Worm (Caenorhabditis elegans) whole organism, mixed stage, embryonic: ENCODE results near the gene Y36E3A.2.
A peak's percentile ranks its signal among the peaks of the same experiment; 100 is the strongest.

Experiments
- M03D4.4 ChIP-seq: sonication (generic microtip); optimal IDR thresholded peaks from 2 replicates; lab custom pipeline; 2017; ENCODE audit warnings: mild to moderate bottlenecking, missing genetic modification characterization, missing compliant biosample characterization
- blmp-1 ChIP-seq: fragments of 150-350 bp; optimal IDR thresholded peaks from 2 replicates; lab custom pipeline; 2014; ENCODE audit warnings: missing biosample characterization, missing genetic modification characterization
- ceh-39 ChIP-seq: fragments of 150-350 bp; optimal IDR thresholded peaks from 2 replicates; lab custom pipeline; 2014; ENCODE audit warnings: missing biosample characterization, missing genetic modification characterization
- ceh-43 ChIP-seq: fragments of 200-800 bp; sonication (Bioruptor generic); optimal IDR thresholded peaks from 2 replicates; lab custom pipeline; 2018; ENCODE audit warnings: mild to moderate bottlenecking, missing genetic modification characterization, moderate library complexity, missing compliant biosample characterization
- ceh-83 ChIP-seq: fragments of 200-800 bp; sonication (Bioruptor generic); optimal IDR thresholded peaks from 2 replicates; lab custom pipeline; 2018; ENCODE audit warnings: mild to moderate bottlenecking, missing genetic modification characterization, missing compliant biosample characterization
- ces-1 ChIP-seq: fragments of 150-350 bp; optimal IDR thresholded peaks from 2 replicates; lab custom pipeline; 2014; ENCODE audit warnings: missing biosample characterization, missing genetic modification reagents, missing genetic modification characterization
- cnd-1 ChIP-seq: fragments of 200-800 bp; sonication (Bioruptor generic); optimal IDR thresholded peaks from 2 replicates; lab custom pipeline; 2018; ENCODE audit warnings: mild to moderate bottlenecking, missing genetic modification characterization, missing compliant biosample characterization
- drap-1 ChIP-seq: fragments of 200-800 bp; sonication (Bioruptor generic); optimal IDR thresholded peaks from 3 replicates; lab custom pipeline; 2018; ENCODE audit warnings: mild to moderate bottlenecking, missing genetic modification characterization, missing compliant biosample characterization
- elt-1 ChIP-seq: sonication (generic microtip); optimal IDR thresholded peaks from 2 replicates; lab custom pipeline; 2017; ENCODE audit warnings: missing genetic modification characterization, mild to moderate bottlenecking, missing compliant biosample characterization, antibody characterized with exemption, moderate library complexity, borderline replicate concordance; ENCODE audit not compliant: insufficient read depth
- elt-3 ChIP-seq: fragments of 150-350 bp; optimal IDR thresholded peaks from 2 replicates; lab custom pipeline; 2014; ENCODE audit warnings: missing biosample characterization, missing genetic modification characterization
- flh-1 ChIP-seq: fragments of 200-800 bp; sonication (Bioruptor generic); optimal IDR thresholded peaks from 2 replicates; lab custom pipeline; 2018; ENCODE audit warnings: mild to moderate bottlenecking, missing genetic modification characterization, moderate library complexity, missing compliant biosample characterization
- ham-2 ChIP-seq: fragments of 200-800 bp; sonication (Bioruptor generic); optimal IDR thresholded peaks from 2 replicates; lab custom pipeline; 2018; ENCODE audit warnings: mild to moderate bottlenecking, missing genetic modification characterization, missing compliant biosample characterization
- hlh-1 ChIP-seq: fragments of 150-350 bp; optimal IDR thresholded peaks from 2 replicates; lab custom pipeline; 2014; ENCODE audit warnings: missing biosample characterization, missing genetic modification reagents, missing genetic modification characterization
- lin-13 ChIP-seq: fragments of 150-350 bp; optimal IDR thresholded peaks from 2 replicates; lab custom pipeline; 2014; ENCODE audit warnings: missing biosample characterization, missing genetic modification characterization
- lsy-2 ChIP-seq: fragments of 150-350 bp; optimal IDR thresholded peaks from 2 replicates; lab custom pipeline; 2014; ENCODE audit warnings: missing biosample characterization, missing genetic modification characterization
- mab-5 ChIP-seq: fragments of 150-350 bp; optimal IDR thresholded peaks from 2 replicates; lab custom pipeline; 2014; ENCODE audit warnings: missing biosample characterization, missing genetic modification characterization
- nhr-12 ChIP-seq: fragments of 150-350 bp; optimal IDR thresholded peaks from 2 replicates; lab custom pipeline; 2014; ENCODE audit warnings: missing biosample characterization, missing genetic modification characterization
- nhr-2 ChIP-seq: fragments of 150-350 bp; optimal IDR thresholded peaks from 2 replicates; lab custom pipeline; 2014; ENCODE audit warnings: missing biosample characterization, missing genetic modification characterization
- nhr-237 ChIP-seq: fragments of 150-350 bp; optimal IDR thresholded peaks from 2 replicates; lab custom pipeline; 2014; ENCODE audit warnings: missing biosample characterization, missing genetic modification characterization
- nhr-76 ChIP-seq: sonication (generic microtip); optimal IDR thresholded peaks from 2 replicates; lab custom pipeline; 2017; ENCODE audit warnings: missing biosample characterization, missing genetic modification characterization
- pha-4 ChIP-seq: fragments of 150-350 bp; optimal IDR thresholded peaks from 2 replicates; lab custom pipeline; 2018; ENCODE audit warnings: missing biosample characterization, missing genetic modification reagents, missing genetic modification characterization
- sem-2 ChIP-seq: fragments of 200-800 bp; sonication (Bioruptor generic); optimal IDR thresholded peaks from 2 replicates; lab custom pipeline; 2018; ENCODE audit warnings: mild to moderate bottlenecking, missing genetic modification characterization, missing compliant biosample characterization
- sptf-1 ChIP-seq: sonication (generic microtip); optimal IDR thresholded peaks from 2 replicates; lab custom pipeline; 2017; ENCODE audit warnings: mild to moderate bottlenecking, missing genetic modification characterization, moderate library complexity, missing compliant biosample characterization
- tbx-8 ChIP-seq: fragments of 200-800 bp; sonication (Bioruptor generic); optimal IDR thresholded peaks from 2 replicates; lab custom pipeline; 2018; ENCODE audit warnings: mild to moderate bottlenecking, missing genetic modification characterization, moderate library complexity, missing compliant biosample characterization
- unc-120 ChIP-seq: sonication (generic microtip); optimal IDR thresholded peaks from 2 replicates; lab custom pipeline; 2017; ENCODE audit warnings: missing genetic modification characterization, missing compliant biosample characterization; ENCODE audit not compliant: poor library complexity, severe bottlenecking
- unc-39 ChIP-seq: fragments of 150-350 bp; optimal IDR thresholded peaks from 2 replicates; lab custom pipeline; 2014; ENCODE audit warnings: missing biosample characterization, missing genetic modification characterization
- unc-62 ChIP-seq: fragments of 150-350 bp; optimal IDR thresholded peaks from 2 replicates; lab custom pipeline; 2014; ENCODE audit warnings: missing biosample characterization, missing genetic modification reagents, missing genetic modification characterization
- zip-8 ChIP-seq: fragments of 150-350 bp; optimal IDR thresholded peaks from 2 replicates; lab custom pipeline; 2014; ENCODE audit warnings: missing biosample characterization, missing genetic modification characterization
- ztf-11 ChIP-seq: fragments of 150-350 bp; optimal IDR thresholded peaks from 2 replicates; lab custom pipeline; 2014; ENCODE audit warnings: missing biosample characterization, missing genetic modification characterization

The Y36E3A.2 gene

ce11 chrV:15380857-15381256 is 45.0 kb upstream of the Y36E3A.2 start, which contains the start of gene dhs-23:
TSS of gene dhs-23 (plus strand) at chrV:15381219.
- TF ChIP-seq unc-62: no peak
- TF ChIP-seq drap-1: no peak
- no peak for TF ChIP-seq unc-39
- no peak for TF ChIP-seq ham-2
- no peak for TF ChIP-seq lin-13
- no peak for TF ChIP-seq ces-1 (GFP tag; lab: Kevin White, UChicago)
- TF ChIP-seq, all 35 proteins: peak for 0

DNA sequence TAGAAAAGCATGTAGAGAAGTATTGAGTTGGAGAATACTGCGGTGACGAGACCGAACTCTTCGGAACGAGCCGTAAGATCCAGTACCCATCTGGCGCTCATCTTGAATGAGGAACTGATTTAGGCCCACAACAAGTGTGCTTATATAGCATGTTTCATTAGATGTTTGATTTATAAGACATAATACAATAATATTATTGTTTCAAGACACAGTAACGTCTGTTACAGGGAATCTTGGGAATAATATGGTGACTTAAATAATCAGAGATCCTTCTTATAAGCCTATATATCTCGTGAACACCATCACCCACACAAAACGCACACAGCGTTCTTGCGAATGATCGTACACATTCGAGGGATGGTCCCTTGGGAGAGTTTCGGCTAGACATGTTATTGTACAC is 42.1 kb upstream of the Y36E3A.2 start, which contains the start of gene str-88:
TSS of gene str-88 (minus strand) at position 101 of the 400 bp plus-strand sequence.
- TF ChIP-seq ceh-83 (GFP tag; lab: Kevin White, UChicago): no peak
- TF ChIP-seq tbx-8 (GFP tag; lab: Kevin White, UChicago): no peak
- TF ChIP-seq, all 35 proteins: peak for 0

DNA sequence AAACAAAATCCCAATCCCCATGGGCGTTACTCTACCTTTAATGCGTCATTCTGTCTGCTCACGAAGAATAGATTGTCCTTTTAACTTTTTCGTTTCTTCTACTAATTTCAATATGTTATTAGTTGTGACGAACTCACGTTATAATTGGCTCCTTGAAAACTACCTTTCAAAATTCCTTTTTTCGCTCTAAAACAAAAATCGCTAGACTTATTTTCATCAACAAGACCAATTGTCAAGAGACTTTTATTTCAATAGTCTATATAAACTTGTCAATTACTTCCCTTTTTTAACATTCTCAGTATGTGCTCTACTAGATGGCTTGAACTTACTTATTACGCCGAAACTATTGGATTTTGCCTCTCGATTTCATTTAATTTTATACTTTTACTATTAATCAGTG is 41.1 kb upstream of the Y36E3A.2 start, which contains the start of gene str-102:
TSS of gene str-102 (plus strand) at position 301 of the 400 bp plus-strand sequence.
- no peak for TF ChIP-seq ceh-43
- no peak for TF ChIP-seq ham-2
- no peak for TF ChIP-seq sptf-1 (tag; lab: Kevin White, UChicago)

ce11 chrV:15388820-15389384 is 36.9 kb upstream of the Y36E3A.2 start, which contains the start of gene srh-170:
TSS of gene srh-170 (minus strand) at chrV:15388870.
- TF ChIP-seq unc-120 (no peak), zip-8 (tag; lab: Kevin White, UChicago) (peak; percentile 19)

- TF ChIP-seq blmp-1 (no peak), nhr-2 (tag; lab: Kevin White, UChicago) (no peak), elt-3 (tag; lab: Kevin White, UChicago) (no peak), lin-13 (no peak), tbx-8 (GFP tag; lab: Kevin White, UChicago) (no peak), ces-1 (GFP tag; lab: Kevin White, UChicago) (no peak), ztf-11 (no peak), nhr-76 (tag; lab: Kevin White, UChicago) (no peak), unc-62 (no peak), sem-2 (GFP tag; lab: Kevin White, UChicago) (no peak), drap-1 (no peak), ceh-39 (tag; lab: Kevin White, UChicago) (no peak), ceh-83 (GFP tag; lab: Kevin White, UChicago) (no peak), flh-1 (GFP tag; lab: Kevin White, UChicago) (no peak), elt-1 (tag; lab: Kevin White, UChicago) (no peak), hlh-1 (tag; lab: Kevin White, UChicago) (no peak), nhr-237 (tag; lab: Kevin White, UChicago) (no peak), zip-8 (tag; lab: Kevin White, UChicago) (no peak), unc-39 (no peak)
These were observed 33.8 kb upstream of the Y36E3A.2 start for ce11 chrV:15392064-15392463.

DNA sequence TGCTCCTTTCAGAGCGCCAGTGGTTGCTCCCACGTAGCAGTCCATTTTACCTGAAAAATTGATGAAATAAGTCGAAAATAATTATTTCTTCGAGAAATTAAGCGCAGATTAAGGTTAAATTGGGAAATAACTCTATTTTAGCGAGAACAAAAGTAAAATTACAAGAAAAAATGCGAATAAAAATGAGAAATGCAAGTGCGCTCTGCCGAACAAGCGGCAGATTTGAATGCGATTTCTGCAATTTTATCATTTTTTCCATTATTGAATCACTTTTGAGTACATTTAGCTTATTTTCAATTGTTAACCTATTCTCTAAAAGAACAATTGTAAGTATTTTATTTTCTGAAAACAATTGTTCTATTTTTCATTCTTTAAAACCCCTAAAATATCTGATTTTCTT is 30.9 kb upstream of the Y36E3A.2 start, which contains the start of gene T06E6.1:
TSS of gene T06E6.1 (minus strand) at position 56 of the 400 bp plus-strand sequence.
- TF ChIP-seq tbx-8 (GFP tag; lab: Kevin White, UChicago) (no peak), unc-62 (no peak), lsy-2 (tag; lab: Kevin White, UChicago) (no peak), drap-1 (no peak), M03D4.4 (tag; lab: Kevin White, UChicago) (no peak), pha-4 (tag; lab: Kevin White, UChicago) (no peak), ces-1 (GFP tag; lab: Kevin White, UChicago) (no peak), sem-2 (GFP tag; lab: Kevin White, UChicago) (no peak), nhr-12 (no peak), mab-5 (tag; lab: Kevin White, UChicago) (no peak), cnd-1 (tag; lab: Kevin White, UChicago) (no peak), elt-3 (tag; lab: Kevin White, UChicago) (no peak)
- TF ChIP-seq, all 35 proteins: peak for 0
